Worm (Caenorhabditis elegans) whole organism, L1 larva: ENCODE data around the gene C01G10.4.
"Not testable (repeated sequence)": the region's sequence is repeated elsewhere in the genome, so short reads cannot be mapped to it uniquely, and the experiment has no call there.

Source experiments
- C04F5.9 ChIP-seq: sonication (generic microtip); optimal IDR thresholded peaks from 2 replicates; lab custom pipeline; 2016; ENCODE audit warnings: missing genetic modification characterization, missing compliant biosample characterization
- dpl-1 ChIP-seq, 3 experiments: fragments of 150-350 bp in 2 of 3; sonication (generic microtip) in 1 of 3; optimal IDR thresholded peaks; 2 replicates each; lab custom pipeline; 2014 to 2017; ENCODE audit warnings: missing biosample characterization in 3 of 3, missing genetic modification characterization in 3 of 3, missing genetic modification reagents in 3 of 3
- lsy-2 ChIP-seq, 2 experiments: fragments of 150-350 bp; optimal IDR thresholded peaks; 2 replicates each; lab custom pipeline; 2014; ENCODE audit warnings: missing biosample characterization in 2 of 2, missing genetic modification characterization in 2 of 2
- mdl-1 ChIP-seq, 2 experiments: fragments of 150-350 bp; optimal IDR thresholded peaks; 2 replicates each; lab custom pipeline; 2014 to 2017; ENCODE audit warnings: missing biosample characterization in 2 of 2, missing genetic modification characterization in 2 of 2, inconsistent platforms in 1 of 2
- nhr-237 ChIP-seq: fragments of 150-350 bp; optimal IDR thresholded peaks from 2 replicates; lab custom pipeline; 2014; ENCODE audit warnings: missing biosample characterization, missing genetic modification characterization
- tbx-2 ChIP-seq: sonication (generic microtip); optimal IDR thresholded peaks from 2 replicates; lab custom pipeline; 2016; ENCODE audit warnings: missing genetic modification characterization, missing compliant biosample characterization

- TF ChIP-seq nhr-237 (tag; lab: Kevin White, UChicago); lsy-2 (tag; optimal IDR thresholded peaks at IDR 0.05; lab: Kevin White, UChicago); tbx-2 (tag; lab: Kevin White, UChicago); dpl-1 (GFP tag; optimal IDR thresholded peaks at IDR 0.05; lab: Kevin White, UChicago); mdl-1 (tag; optimal IDR thresholded peaks at IDR 0.05; lab: Kevin White, UChicago); C04F5.9 (tag; lab: Kevin White, UChicago): not testable (repeated sequence)
Observed at ce11 chrV:15125162-15125561, 35.6 kb downstream of the C01G10.4 start, which contains the start of gene ugt-30.
